Worm (Caenorhabditis elegans): ENCODE measurements around the gene T24E12.13.
"Not testable (repeated sequence)": the region's sequence is repeated elsewhere in the genome, so short reads cannot be mapped to it uniquely, and the experiment has no call there.

Gene T24E12.13

ce11 chrII:3806964-3807363 is 19.7 kb downstream of the T24E12.13 start, which contains the start of gene F54D10.4:
Gene F54D10.4 (minus strand): TSS chrII:3807064.
- TF ChIP-seq dao-5 (tag; optimal IDR thresholded peaks at IDR 0.05) (no peak), him-1 (tag; optimal IDR thresholded peaks at IDR 0.05) (no peak), W03F9.2 (tag; optimal IDR thresholded peaks at IDR 0.05) (no peak)

ce11 chrII:3808104-3808503 is 20.9 kb downstream of the T24E12.13 start, which contains the start of gene F54D10.5:
Gene F54D10.5 (minus strand): TSS chrII:3808177.
- TF ChIP-seq dao-5 (tag; optimal IDR thresholded peaks at IDR 0.05), result no peak
- no peak for TF ChIP-seq him-1 (tag; optimal IDR thresholded peaks at IDR 0.05)
- TF ChIP-seq W03F9.2 (tag; optimal IDR thresholded peaks at IDR 0.05), result peak; percentile 83

- TF ChIP-seq him-1 (tag; optimal IDR thresholded peaks at IDR 0.05), result no peak
- TF ChIP-seq dao-5 (tag; optimal IDR thresholded peaks at IDR 0.05), result no peak
- no peak for TF ChIP-seq W03F9.2 (tag; optimal IDR thresholded peaks at IDR 0.05)
Observed at ce11 chrII:3808643-3809042, 21.4 kb downstream of the T24E12.13 start.

- TF ChIP-seq him-1 (tag; optimal IDR thresholded peaks at IDR 0.05), result no peak
- no peak for TF ChIP-seq W03F9.2 (tag; optimal IDR thresholded peaks at IDR 0.05)
- TF ChIP-seq dao-5 (tag; optimal IDR thresholded peaks at IDR 0.05), result no peak
Observed at ce11 chrII:3810550-3810949, 23.3 kb downstream of the T24E12.13 start.

- TF ChIP-seq W03F9.2 (tag; optimal IDR thresholded peaks at IDR 0.05), result no peak
Observed at ce11 chrII:3811816-3812332, 24.6 kb downstream of the T24E12.13 start, which contains the start of gene lido-15. Gene lido-15 (plus strand): TSS chrII:3812282.

ce11 chrII:3815445-3816208 is 28.4 kb downstream of the T24E12.13 start:
- TF ChIP-seq him-1 (tag; optimal IDR thresholded peaks at IDR 0.05), result no peak
- no peak for TF ChIP-seq W03F9.2 (tag; optimal IDR thresholded peaks at IDR 0.05)
- no peak for TF ChIP-seq dao-5 (tag; optimal IDR thresholded peaks at IDR 0.05)

ce11 chrII:3816251-3816849 is 29.1 kb downstream of the T24E12.13 start, which contains the start of gene fbxa-24:
Gene fbxa-24 (plus strand): TSS chrII:3816526.
- not testable (repeated sequence) for TF ChIP-seq W03F9.2, him-1, dao-5 (tag; optimal IDR thresholded peaks at IDR 0.05)

ce11 chrII:3821248-3821647 is 34.0 kb downstream of the T24E12.13 start, which contains the start of gene F54D10.7:
Gene F54D10.7 (minus strand): TSS chrII:3821296.
- TF ChIP-seq dao-5 (tag; optimal IDR thresholded peaks at IDR 0.05), result no peak
- TF ChIP-seq him-1 (tag; optimal IDR thresholded peaks at IDR 0.05), result no peak
- TF ChIP-seq W03F9.2 (tag; optimal IDR thresholded peaks at IDR 0.05), result no peak

- no peak for TF ChIP-seq W03F9.2 (tag; optimal IDR thresholded peaks at IDR 0.05)
Observed at ce11 chrII:3823855-3824254, 36.6 kb downstream of the T24E12.13 start, which contains the start of gene skr-15. Gene skr-15 (plus strand): TSS chrII:3824155.

- TF ChIP-seq him-1 (tag; optimal IDR thresholded peaks at IDR 0.05), result no peak
- no peak for TF ChIP-seq dao-5 (tag; optimal IDR thresholded peaks at IDR 0.05)
- TF ChIP-seq W03F9.2 (tag; optimal IDR thresholded peaks at IDR 0.05), result no peak
Observed at ce11 chrII:3827801-3828200, 40.5 kb downstream of the T24E12.13 start, which contains the start of gene F54D10.8. Gene F54D10.8 (minus strand): TSS chrII:3827901.

- TF ChIP-seq him-1 (tag; optimal IDR thresholded peaks at IDR 0.05), result no peak
- TF ChIP-seq W03F9.2 (tag; optimal IDR thresholded peaks at IDR 0.05), result no peak
- no peak for TF ChIP-seq dao-5 (tag; optimal IDR thresholded peaks at IDR 0.05)
Observed at ce11 chrII:3829623-3830022, 42.4 kb downstream of the T24E12.13 start.

ce11 chrII:3832383-3832782 is 45.1 kb downstream of the T24E12.13 start, which contains the start of gene F54D10.9:
Gene F54D10.9 (minus strand): TSS chrII:3832483.
- TF ChIP-seq him-1 (tag; optimal IDR thresholded peaks at IDR 0.05) (no peak), W03F9.2 (tag; optimal IDR thresholded peaks at IDR 0.05) (no peak), dao-5 (tag; optimal IDR thresholded peaks at IDR 0.05) (no peak)

ce11 chrII:3835915-3836314 is 48.7 kb downstream of the T24E12.13 start, which contains the start of gene oac-4:
Gene oac-4 (minus strand): TSS chrII:3836015.
- TF ChIP-seq dao-5 (tag; optimal IDR thresholded peaks at IDR 0.05), result no peak
